Fruit fly (Drosophila melanogaster): ENCODE results near the gene CG42540.

- TF ChIP-seq pan (optimal IDR thresholded peaks at IDR 0.05) (no peak), psq (optimal IDR thresholded peaks at IDR 0.05) (no peak), EcR (GFP tag; optimal IDR thresholded peaks at IDR 0.05) (no peak), CG8478 (optimal IDR thresholded peaks at IDR 0.05) (no peak), usp (GFP tag; optimal IDR thresholded peaks at IDR 0.05) (no peak), Dll (optimal IDR thresholded peaks at IDR 0.05) (no peak)
Measured at dm6 chr3L:4553395-4553794, 2.5 kb upstream of the CG42540 start.

Data from whole organism.